Worm (Caenorhabditis elegans): ENCODE measurements around the gene gfl-1.

gfl-1 gene

ce11 chrIV:11522225-11522952 is 1.3 kb downstream of the gfl-1 start (continued):
- TF ChIP-seq hlh-30 (tag; optimal IDR thresholded peaks at IDR 0.05; ENCODE audit: insufficient read depth) (peak; percentile 78), dmd-8 (GFP tag; IDR thresholded peaks at IDR 0.05) (no peak), dve-1 (tag; optimal IDR thresholded peaks at IDR 0.05; ENCODE audit: insufficient read depth) (peak; percentile 80), vab-7 (GFP tag; IDR thresholded peaks at IDR 0.05) (no peak), ZK337.2 (GFP tag; IDR thresholded peaks at IDR 0.05) (no peak), ceh-62 (tag; optimal IDR thresholded peaks at IDR 0.05) (no peak), attf-4 (tag; optimal IDR thresholded peaks at IDR 0.05) (no peak), lim-7 (GFP tag; IDR thresholded peaks at IDR 0.05) (no peak), zfp-3 (GFP tag; conservative IDR thresholded peaks at IDR 0.05) (no peak), Y75B8A.6 (GFP tag; IDR thresholded peaks at IDR 0.05) (no peak), nhr-237 (tag; optimal IDR thresholded peaks at IDR 0.05) (no peak), tag-97 (GFP tag; IDR thresholded peaks at IDR 0.05) (no peak), egl-27 (tag; optimal IDR thresholded peaks at IDR 0.05) (no peak), D1046.2 (GFP tag; IDR thresholded peaks at IDR 0.05) (no peak), gei-8 (GFP tag; optimal IDR thresholded peaks at IDR 0.05) (no peak), dmd-6 (GFP tag; IDR thresholded peaks at IDR 0.05) (peak; percentile 46; the same call in 1 of the 2 replicates), zag-1 (tag; optimal IDR thresholded peaks at IDR 0.05) (no peak), hlh-11 (tag; optimal IDR thresholded peaks at IDR 0.05) (peak; percentile 84), daf-8 (GFP tag; IDR thresholded peaks at IDR 0.05) (no peak), mxl-3 (GFP tag; optimal IDR thresholded peaks at IDR 0.05) (no peak), aha-1 (tag) (peak; percentile 96), F37D6.2 (tag; optimal IDR thresholded peaks at IDR 0.05) (peak; percentile 20), daf-12 (tag; optimal IDR thresholded peaks at IDR 0.05) (no peak), ztf-7 (tag; optimal IDR thresholded peaks at IDR 0.05) (peak; percentile 18), ceh-32 (tag; optimal IDR thresholded peaks at IDR 0.05; ENCODE audit: poor library complexity) (no peak), madf-5 (GFP tag; IDR thresholded peaks at IDR 0.05) (no peak), T26A8.4 (GFP tag; IDR thresholded peaks at IDR 0.05) (peak; percentile 62), ceh-20 (GFP tag; IDR thresholded peaks at IDR 0.05) (no peak; the same call in 1 of the 2 replicates), tra-1 (GFP tag; IDR thresholded peaks at IDR 0.05) (no peak), nhr-111 (GFP tag; optimal IDR thresholded peaks at IDR 0.05) (no peak), ZK546.5 (tag; optimal IDR thresholded peaks at IDR 0.05) (no peak), mdt-29 (GFP tag; IDR thresholded peaks at IDR 0.05) (no peak), unc-62 (GFP tag; optimal IDR thresholded peaks at IDR 0.05 in 1 of 2) (peak in 1 of 2 experiments; percentile 97), unc-62 (tag; optimal IDR thresholded peaks at IDR 0.05) (no peak), duxl-1 (tag; optimal IDR thresholded peaks at IDR 0.05; ENCODE audit: poor library complexity) (no peak), nhr-42 (GFP tag; IDR thresholded peaks at IDR 0.05) (peak; percentile 64; the same call in 1 of the 2 replicates), Y105C5A.15 (GFP tag; IDR thresholded peaks at IDR 0.05) (no peak), madf-9 (GFP tag; conservative IDR thresholded peaks at IDR 0.05) (no peak), lin-13 (GFP tag; optimal IDR thresholded peaks at IDR 0.05) (peak; percentile 31), nhr-6 (tag; optimal IDR thresholded peaks at IDR 0.05) (no peak), lin-29 (GFP tag; IDR thresholded peaks at IDR 0.05) (no peak), unc-39 (tag; optimal IDR thresholded peaks at IDR 0.05) (no peak), dpl-1 (GFP tag; optimal IDR thresholded peaks at IDR 0.05) (peak; percentile 39), Y48G9A.11 (GFP tag; IDR thresholded peaks at IDR 0.05) (peak; percentile 77), mdl-1 (tag; optimal IDR thresholded peaks at IDR 0.05) (peak in 1 of 2 experiments; percentile 65), nhr-10 (tag; optimal IDR thresholded peaks at IDR 0.05) (no peak), spr-3 (GFP tag; optimal IDR thresholded peaks at IDR 0.05) (no peak), ceh-28 (tag; optimal IDR thresholded peaks at IDR 0.05) (peak; percentile 49), aly-2 (tag; optimal IDR thresholded peaks at IDR 0.05) (no peak), nhr-28 (tag; optimal IDR thresholded peaks at IDR 0.05) (peak; percentile 83), ztf-11 (tag; optimal IDR thresholded peaks at IDR 0.05) (no peak), fos-1 (tag; optimal IDR thresholded peaks at IDR 0.05) (no peak)

Measured in whole organism, L4 larva.